Worm (Caenorhabditis elegans): Measurements from ENCODE around the gene vps-33.1.

DNA sequence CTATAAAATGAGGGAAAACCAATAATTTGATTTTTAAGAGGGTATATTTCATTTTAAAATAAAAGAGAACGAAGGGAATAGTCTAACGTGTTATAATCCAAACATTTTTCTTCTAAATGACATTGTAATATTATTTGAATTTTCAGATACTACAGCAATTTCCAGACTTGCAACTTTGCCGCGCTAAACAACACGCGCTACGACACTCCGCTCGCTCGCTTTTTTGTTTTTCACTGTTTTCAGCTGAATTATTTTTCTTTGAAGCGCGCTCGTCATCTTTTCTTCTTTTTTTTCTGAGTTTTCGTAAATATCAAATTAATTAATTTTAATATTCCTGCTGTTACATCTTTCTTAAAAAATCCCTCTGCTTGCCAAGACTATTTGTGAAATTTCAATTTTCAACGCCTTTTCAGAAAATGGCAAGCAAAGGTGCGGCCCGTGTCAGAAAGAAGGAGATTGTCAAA lies 16.5 kb downstream of the vps-33.1 start, which contains the start of gene mrpl-11:
- TF ChIP-seq elt-3 (tag; optimal IDR thresholded peaks at IDR 0.05) (no peak), egl-27 (tag; optimal IDR thresholded peaks at IDR 0.05) (no peak), dmd-4 (tag; optimal IDR thresholded peaks at IDR 0.05) (no peak), skn-1 (tag; optimal IDR thresholded peaks at IDR 0.05) (no peak), ceh-82 (tag; optimal IDR thresholded peaks at IDR 0.05) (no peak), fos-1 (tag; optimal IDR thresholded peaks at IDR 0.05) (no peak), ztf-4 (tag; optimal IDR thresholded peaks at IDR 0.05) (no peak), ztf-11 (tag; optimal IDR thresholded peaks at IDR 0.05) (no peak)

Data from whole organism, L2 larva.